Fruit fly (Drosophila melanogaster) whole organism, embryonic: ENCODE measurements around the gene CG42828.

Experiments
- B-H2 ChIP-seq: fragments of 200-800 bp; sonication (Bioruptor generic); optimal IDR thresholded peaks from 2 replicates; lab custom pipeline; 2018; ENCODE audit warnings: missing biosample characterization, mild to moderate bottlenecking, missing genetic modification characterization
- C15 ChIP-seq: fragments of 200-800 bp; sonication (Bioruptor generic); IDR thresholded peaks from 3 replicates; pipeline ENCODE4 v1.3.6; 2022; ENCODE audit warnings: missing biosample characterization, missing genetic modification characterization
- CG10147 ChIP-seq: fragments of 200-800 bp; sonication (Bioruptor generic); optimal IDR thresholded peaks from 2 replicates; lab custom pipeline; 2019; ENCODE audit warnings: missing biosample characterization, mild to moderate bottlenecking, missing genetic modification characterization, moderate library complexity
- CG11247 ChIP-seq: fragments of 200-800 bp; sonication (Bioruptor generic); IDR thresholded peaks from 2 replicates; pipeline ENCODE4 v1.3.6; 2022; ENCODE audit warnings: missing biosample characterization, missing genetic modification characterization
- CG11560 ChIP-seq: fragments of 200-800 bp; sonication (Bioruptor generic); IDR thresholded peaks from 3 replicates; pipeline ENCODE4 v1.3.6; 2022; ENCODE audit warnings: missing biosample characterization, missing genetic modification characterization
- CG12071 ChIP-seq: fragments of 200-800 bp; sonication (Bioruptor generic); optimal IDR thresholded peaks from 3 replicates; lab custom pipeline; 2018; ENCODE audit warnings: missing biosample characterization, mild to moderate bottlenecking, missing genetic modification characterization
- CG12219 ChIP-seq: fragments of 200-800 bp; sonication (Bioruptor generic); optimal IDR thresholded peaks from 3 replicates; lab custom pipeline; 2018; ENCODE audit warnings: missing biosample characterization, mild to moderate bottlenecking, missing genetic modification characterization
- CG15011 ChIP-seq: fragments of 200-800 bp; sonication (Bioruptor generic); optimal IDR thresholded peaks from 3 replicates; lab custom pipeline; 2018; ENCODE audit warnings: missing biosample characterization, mild to moderate bottlenecking, missing genetic modification characterization
- CG15269 ChIP-seq: fragments of 200-800 bp; sonication (Bioruptor generic); optimal IDR thresholded peaks from 2 replicates; lab custom pipeline; 2018; ENCODE audit warnings: missing biosample characterization, mild to moderate bottlenecking, missing genetic modification characterization, moderate library complexity
- CG1792 ChIP-seq: fragments of 200-800 bp; sonication (Bioruptor generic); optimal IDR thresholded peaks from 2 replicates; lab custom pipeline; 2016; ENCODE audit warnings: missing biosample characterization, missing genetic modification characterization
- CG2202 ChIP-seq: fragments of 200-800 bp; sonication (Bioruptor generic); optimal IDR thresholded peaks from 2 replicates; lab custom pipeline; 2018; ENCODE audit warnings: missing biosample characterization, mild to moderate bottlenecking, missing genetic modification characterization
- CG31441 ChIP-seq: fragments of 200-800 bp; sonication (Bioruptor generic); IDR thresholded peaks from 2 replicates; pipeline ENCODE4 v1.3.6; 2022; ENCODE audit warnings: missing biosample characterization, missing genetic modification characterization
- CG33557 ChIP-seq: fragments of 200-800 bp; sonication (Bioruptor generic); optimal IDR thresholded peaks from 2 replicates; lab custom pipeline; 2019; ENCODE audit warnings: missing biosample characterization, mild to moderate bottlenecking, missing genetic modification characterization, moderate library complexity
- CG3847 ChIP-seq: fragments of 200-800 bp; sonication (Bioruptor generic); IDR thresholded peaks from 2 replicates; pipeline ENCODE4 v1.3.6; 2022; ENCODE audit warnings: missing biosample characterization, missing genetic modification characterization
- CG4617 ChIP-seq: fragments of 200-800 bp; sonication (Bioruptor generic); optimal IDR thresholded peaks from 3 replicates; lab custom pipeline; 2016; ENCODE audit warnings: missing biosample characterization, missing genetic modification characterization, borderline replicate concordance
- CG6254 ChIP-seq: fragments of 200-800 bp; sonication (Bioruptor generic); optimal IDR thresholded peaks from 3 replicates; lab custom pipeline; 2017; ENCODE audit warnings: mild to moderate bottlenecking, missing biosample characterization, missing genetic modification reagents, missing genetic modification characterization
- CG6272 ChIP-seq: fragments of 200-800 bp; sonication (Bioruptor generic); IDR thresholded peaks from 2 replicates; pipeline ENCODE4 v1.3.6; 2022; ENCODE audit warnings: missing biosample characterization, missing genetic modification characterization
- CG6683 ChIP-seq: fragments of 200-800 bp; sonication (Bioruptor generic); optimal IDR thresholded peaks from 2 replicates; lab custom pipeline; 2017; ENCODE audit warnings: missing biosample characterization, mild to moderate bottlenecking, missing genetic modification characterization, missing genetic modification reagents
- CG8765 ChIP-seq: fragments of 200-800 bp; sonication (Bioruptor generic); IDR thresholded peaks from 2 replicates; pipeline ENCODE4 v1.3.6; 2022; ENCODE audit warnings: missing biosample characterization, missing genetic modification characterization
- CTCF ChIP-seq: fragments of 200-800 bp; sonication (Bioruptor generic); optimal IDR thresholded peaks from 2 replicates; lab custom pipeline; 2017; ENCODE audit warnings: missing biosample characterization, mild to moderate bottlenecking, missing genetic modification characterization, moderate library complexity
- Chrac-16 ChIP-seq: fragments of 200-800 bp; sonication (Bioruptor generic); optimal IDR thresholded peaks from 3 replicates; lab custom pipeline; 2016; ENCODE audit warnings: missing biosample characterization, missing genetic modification characterization
- Dp ChIP-seq: fragments of 200-800 bp; sonication (Bioruptor generic); optimal IDR thresholded peaks from 2 replicates; lab custom pipeline; 2018; ENCODE audit warnings: missing biosample characterization, mild to moderate bottlenecking, missing genetic modification characterization, moderate library complexity
- Fer3 ChIP-seq: fragments of 200-800 bp; sonication (Bioruptor generic); optimal IDR thresholded peaks from 2 replicates; lab custom pipeline; 2018; ENCODE audit warnings: missing biosample characterization, mild to moderate bottlenecking, missing genetic modification characterization, moderate library complexity
- HLH4C ChIP-seq: fragments of 200-800 bp; sonication (Bioruptor generic); IDR thresholded peaks from 3 replicates; pipeline ENCODE4 v1.3.6; 2022; ENCODE audit warnings: missing biosample characterization, missing genetic modification characterization; ENCODE audit not compliant: partially characterized antibody
- Hr39 ChIP-seq: fragments of >200 bp; optimal IDR thresholded peaks from 2 replicates; lab custom pipeline; 2017
- Hsf ChIP-seq: fragments of 200-800 bp; sonication (Bioruptor generic); optimal IDR thresholded peaks from 3 replicates; lab custom pipeline; 2016; ENCODE audit warnings: missing biosample characterization, missing genetic modification characterization
- Mrtf ChIP-seq: fragments of 200-800 bp; sonication (Bioruptor generic); IDR thresholded peaks from 3 replicates; pipeline ENCODE4 v1.3.6; 2022; ENCODE audit warnings: missing biosample characterization, missing genetic modification characterization
- NFAT ChIP-seq: fragments of 200-800 bp; sonication (Bioruptor generic); IDR thresholded peaks from 2 replicates; pipeline ENCODE4 v1.3.6; 2022; ENCODE audit warnings: missing biosample characterization, missing genetic modification characterization
- Neu2 ChIP-seq: fragments of 200-800 bp; sonication (Bioruptor generic); optimal IDR thresholded peaks from 3 replicates; lab custom pipeline; 2016; ENCODE audit warnings: missing biosample characterization, missing genetic modification characterization, borderline replicate concordance
- Nf-YB ChIP-seq: fragments of 200-800 bp; sonication (Bioruptor generic); optimal IDR thresholded peaks from 3 replicates; lab custom pipeline; 2019; ENCODE audit warnings: missing biosample characterization, mild to moderate bottlenecking, missing genetic modification characterization, moderate library complexity
- Tbp ChIP-seq: fragments of >200 bp; optimal IDR thresholded peaks from 2 replicates; lab custom pipeline; 2018; ENCODE audit warnings: missing biosample characterization, missing genetic modification characterization
- al ChIP-seq: fragments of 200-800 bp; sonication (Bioruptor generic); IDR thresholded peaks from 2 replicates; pipeline ENCODE4 v1.3.6; 2022; ENCODE audit warnings: missing biosample characterization, missing genetic modification characterization
- bcd ChIP-seq: fragments of 200-800 bp; sonication (Bioruptor generic); optimal IDR thresholded peaks from 2 replicates; lab custom pipeline; 2017; ENCODE audit warnings: missing biosample characterization, mild to moderate bottlenecking, missing genetic modification characterization
- cato ChIP-seq: fragments of 200-800 bp; sonication (Bioruptor generic); optimal IDR thresholded peaks from 2 replicates; lab custom pipeline; 2016; ENCODE audit warnings: missing biosample characterization, missing genetic modification characterization, borderline replicate concordance
- chn ChIP-seq: fragments of 200-800 bp; sonication (Bioruptor generic); optimal IDR thresholded peaks from 2 replicates; lab custom pipeline; 2016; ENCODE audit warnings: missing biosample characterization, missing genetic modification characterization
- croc ChIP-seq: fragments of 200-800 bp; sonication (Bioruptor generic); conservative IDR thresholded peaks from 3 replicates; pipeline ENCODE4 v1.3.6; 2022; ENCODE audit warnings: missing biosample characterization, missing genetic modification characterization
- disco-r ChIP-seq: fragments of 200-800 bp; sonication (Bioruptor generic); optimal IDR thresholded peaks from 2 replicates; lab custom pipeline; 2016; ENCODE audit warnings: missing biosample characterization, missing genetic modification characterization
- dmrt99B ChIP-seq: fragments of 200-800 bp; sonication (Bioruptor generic); optimal IDR thresholded peaks from 2 replicates; lab custom pipeline; 2018; ENCODE audit warnings: missing biosample characterization, mild to moderate bottlenecking, missing genetic modification characterization, moderate library complexity
- eve ChIP-seq, 2 experiments: fragments of >200 bp; optimal IDR thresholded peaks; 2 replicates each; lab custom pipeline; 2017; ENCODE audit warnings: missing biosample characterization in 2 of 2, missing genetic modification characterization in 2 of 2
- exex ChIP-seq: fragments of 200-800 bp; sonication (Bioruptor generic); optimal IDR thresholded peaks from 4 replicates; lab custom pipeline; 2018; ENCODE audit warnings: missing biosample characterization, mild to moderate bottlenecking, missing genetic modification characterization, moderate library complexity
- fd64A ChIP-seq: fragments of 200-800 bp; sonication (Bioruptor generic); optimal IDR thresholded peaks from 3 replicates; lab custom pipeline; 2018; ENCODE audit warnings: missing biosample characterization, mild to moderate bottlenecking, missing genetic modification characterization
- gcm2 ChIP-seq: fragments of 200-800 bp; sonication (Bioruptor generic); optimal IDR thresholded peaks from 2 replicates; lab custom pipeline; 2016; ENCODE audit warnings: missing biosample characterization, missing genetic modification characterization
- kni ChIP-seq: fragments of 200-800 bp; sonication (Bioruptor generic); optimal IDR thresholded peaks from 3 replicates; lab custom pipeline; 2017; ENCODE audit warnings: mild to moderate bottlenecking, missing biosample characterization, missing genetic modification reagents, missing genetic modification characterization
- lab ChIP-seq: fragments of 200-800 bp; sonication (Bioruptor generic); optimal IDR thresholded peaks from 3 replicates; lab custom pipeline; 2017; ENCODE audit warnings: missing biosample characterization, missing genetic modification characterization, mild to moderate bottlenecking, moderate library complexity, missing genetic modification reagents
- lbe ChIP-seq: fragments of 200-800 bp; sonication (Bioruptor generic); optimal IDR thresholded peaks from 2 replicates; lab custom pipeline; 2016; ENCODE audit warnings: missing biosample characterization, mild to moderate bottlenecking, missing genetic modification characterization
- run ChIP-seq: fragments of 200-800 bp; sonication (Bioruptor generic); optimal IDR thresholded peaks from 3 replicates; lab custom pipeline; 2018; ENCODE audit warnings: missing biosample characterization, mild to moderate bottlenecking, missing genetic modification characterization
- salm ChIP-seq: fragments of 200-800 bp; sonication (Bioruptor generic); optimal IDR thresholded peaks from 2 replicates; lab custom pipeline; 2018; ENCODE audit warnings: missing biosample characterization, mild to moderate bottlenecking, missing genetic modification characterization
- sc ChIP-seq, 3 experiments: fragments of >200 bp in 2 of 3; fragments of 200-800 bp in 1 of 3; sonication (Bioruptor generic) in 1 of 3; optimal IDR thresholded peaks; 2 replicates in 2 of 3; 3 replicates in 1 of 3; lab custom pipeline; 2017; ENCODE audit warnings: mild to moderate bottlenecking in 1 of 3, missing biosample characterization in 1 of 3, missing genetic modification characterization in 1 of 3, missing genetic modification reagents in 1 of 3
- sd ChIP-seq: fragments of 200-800 bp; sonication (Bioruptor generic); optimal IDR thresholded peaks from 3 replicates; lab custom pipeline; 2018; ENCODE audit warnings: missing biosample characterization, mild to moderate bottlenecking, missing genetic modification characterization, moderate library complexity
- toy ChIP-seq: fragments of 200-800 bp; sonication (Bioruptor generic); IDR thresholded peaks from 2 replicates; pipeline ENCODE4 v1.3.6; 2022; ENCODE audit warnings: missing biosample characterization, missing genetic modification characterization
- wor ChIP-seq: fragments of 200-800 bp; sonication (Bioruptor generic); IDR thresholded peaks from 2 replicates; pipeline ENCODE4 v1.3.6; 2022; ENCODE audit warnings: missing biosample characterization, missing genetic modification characterization

Gene CG42828

DNA sequence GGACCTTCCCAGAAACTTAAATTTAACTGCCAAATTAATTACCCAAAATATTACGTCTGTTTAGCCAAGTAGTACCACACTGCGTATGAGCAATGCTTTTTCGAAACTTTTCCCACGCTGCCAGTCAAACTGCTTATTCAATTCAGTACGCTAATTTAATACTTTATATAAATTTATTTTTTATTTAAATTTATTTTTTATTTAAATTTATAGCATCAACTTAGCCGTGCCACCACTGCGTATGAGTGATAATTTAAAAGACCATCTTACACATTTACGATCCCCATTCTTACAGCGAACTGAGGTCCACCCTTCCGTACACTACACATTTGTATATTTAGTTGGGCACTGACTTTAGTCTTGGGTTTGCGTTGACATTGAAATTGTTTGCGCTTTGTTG lies 37.9 kb upstream of the CG42828 start (continued):
- peak; percentile 59; the same call in 1 of the 2 replicates for TF ChIP-seq NFAT
- peak; percentile 70 for TF ChIP-seq CG3847
- TF ChIP-seq CG31441: peak; percentile 58; the same call in 1 of the 2 replicates
- no peak for TF ChIP-seq lbe (GFP tag; lab: Kevin White, UChicago)
- TF ChIP-seq CG12071: peak; percentile 54
- 0 out of 2 replicates have a peak, but pooled peaks have one; percentile 31 for TF ChIP-seq CG8765 (GFP tag; lab: Robert Waterston, UW)
- TF ChIP-seq Hr39 (lab: Kevin White, UChicago): no peak
- TF ChIP-seq CG6272 (GFP tag; lab: Robert Waterston, UW): no peak; the same call in 1 of the 2 replicates
- no peak for TF ChIP-seq chn (GFP tag; lab: Kevin White, UChicago)
- TF ChIP-seq CG1792 (GFP tag; lab: Kevin White, UChicago): peak; percentile 5
- no peak for TF ChIP-seq Dp (GFP tag; lab: Kevin White, UChicago)
- peak; percentile 32 for TF ChIP-seq Chrac-16
- TF ChIP-seq CG6683 (GFP tag; lab: Kevin White, UChicago): peak; percentile 81
- TF ChIP-seq dmrt99B (tag; lab: Kevin White, UChicago): peak; percentile 72
- TF ChIP-seq CG12219 (GFP tag; lab: Kevin White, UChicago): peak; percentile 47
- TF ChIP-seq eve (GFP tag; optimal IDR thresholded peaks at IDR 0.05; lab: Kevin White, UChicago): no peak
- TF ChIP-seq CG11560 (tag; lab: Robert Waterston, UW): 0 out of 3 replicates have a peak, but pooled peaks have one; percentile 31
- TF ChIP-seq HLH4C (GFP tag; lab: Robert Waterston, UW): no peak
- TF ChIP-seq disco-r (GFP tag; lab: Kevin White, UChicago): no peak
- TF ChIP-seq sc (optimal IDR thresholded peaks at IDR 0.05; lab: Kevin White, UChicago): no peak
- peak; percentile 52 for TF ChIP-seq sc (GFP tag; optimal IDR thresholded peaks at IDR 0.05; lab: Kevin White, UChicago)
- 0 out of 3 replicates have a peak, but pooled peaks have one; percentile 49 for TF ChIP-seq Mrtf
- TF ChIP-seq Neu2 (GFP tag; lab: Kevin White, UChicago): no peak
- TF ChIP-seq C15 (GFP tag; lab: Robert Waterston, UW): no peak
- no peak for TF ChIP-seq kni (GFP tag; lab: Kevin White, UChicago)
- TF ChIP-seq Tbp (GFP tag; lab: Kevin White, UChicago): no peak
- TF ChIP-seq CG11247: peak; percentile 67; the same call in 1 of the 2 replicates
- TF ChIP-seq toy (GFP tag; lab: Robert Waterston, UW): peak; percentile 52; the same call in 1 of the 2 replicates
- TF ChIP-seq Hsf: no peak
- TF ChIP-seq CG15269: peak; percentile 87
- peak; percentile 69 for TF ChIP-seq sd (tag; lab: Kevin White, UChicago)
- TF ChIP-seq salm (tag; lab: Kevin White, UChicago): peak; percentile 56
- peak; percentile 15 for TF ChIP-seq cato
- TF ChIP-seq lab (GFP tag; lab: Kevin White, UChicago): peak; percentile 94
- peak; percentile 81 for TF ChIP-seq bcd (GFP tag; lab: Kevin White, UChicago)
- TF ChIP-seq Nf-YB (GFP tag; lab: Kevin White, UChicago): peak; percentile 59
- peak; percentile 62 for TF ChIP-seq exex
- TF ChIP-seq CG2202 (tag; lab: Kevin White, UChicago): peak; percentile 0
- TF ChIP-seq wor (GFP tag; lab: Robert Waterston, UW): no peak
- peak; percentile 92 for TF ChIP-seq CG10147 (GFP tag; lab: Kevin White, UChicago)
- peak; percentile 61 for TF ChIP-seq CG15011 (GFP tag; lab: Kevin White, UChicago)
- peak; percentile 83 for TF ChIP-seq Fer3 (tag; lab: Kevin White, UChicago)
- TF ChIP-seq gcm2: no peak
- no peak for TF ChIP-seq CG33557 (GFP tag; lab: Kevin White, UChicago)
- no peak for TF ChIP-seq croc (GFP tag; lab: Robert Waterston, UW)
- TF ChIP-seq fd64A (GFP tag; lab: Kevin White, UChicago): no peak
- TF ChIP-seq CTCF (GFP tag; lab: Kevin White, UChicago): no peak
- TF ChIP-seq B-H2 (GFP tag; lab: Kevin White, UChicago): peak; percentile 80
- no peak for TF ChIP-seq run
- TF ChIP-seq CG4617: no peak
- peak; percentile 37 for TF ChIP-seq CG6254 (GFP tag; lab: Kevin White, UChicago)
- peak; percentile 76 for TF ChIP-seq al (GFP tag; lab: Robert Waterston, UW)
